Worm (Caenorhabditis elegans): Measurements from ENCODE around the gene T16G1.5.

Gene T16G1.5

DNA sequence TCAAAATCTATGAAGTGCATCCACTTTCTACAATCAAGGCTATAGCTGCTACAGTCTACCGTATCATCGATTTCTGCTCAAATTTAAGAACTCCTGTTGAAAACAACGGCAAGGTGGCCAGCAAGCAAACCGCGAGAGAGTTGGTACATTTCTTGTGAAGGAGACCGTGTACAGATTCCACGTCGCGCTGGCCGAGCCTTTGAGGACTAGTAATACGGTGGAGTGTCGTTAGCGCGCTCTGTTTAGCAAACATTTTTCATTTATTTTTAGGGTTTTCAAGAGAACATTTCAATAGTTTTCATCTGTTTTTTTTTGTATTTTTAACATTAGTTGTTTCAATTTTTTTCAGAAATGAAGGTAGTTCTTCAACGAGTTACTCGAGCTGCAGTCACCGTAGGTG, 12.9 kb upstream of the T16G1.5 start, which contains the start of gene pqn-68:
Gene pqn-68, plus strand, starts transcription at position 350 of the 400 bp plus-strand sequence.
- TF ChIP-seq ces-1 (GFP tag; optimal IDR thresholded peaks at IDR 0.05) = no peak
- TF ChIP-seq unc-62 (GFP tag; optimal IDR thresholded peaks at IDR 0.05) = no peak
- no peak for TF ChIP-seq nhr-12 (tag; optimal IDR thresholded peaks at IDR 0.05)
- TF ChIP-seq blmp-1 (tag; optimal IDR thresholded peaks at IDR 0.05) = no peak
- TF ChIP-seq pha-4 (tag; optimal IDR thresholded peaks at IDR 0.05) = peak; percentile 8
- no peak for TF ChIP-seq flh-1 (GFP tag; optimal IDR thresholded peaks at IDR 0.05)

DNA sequence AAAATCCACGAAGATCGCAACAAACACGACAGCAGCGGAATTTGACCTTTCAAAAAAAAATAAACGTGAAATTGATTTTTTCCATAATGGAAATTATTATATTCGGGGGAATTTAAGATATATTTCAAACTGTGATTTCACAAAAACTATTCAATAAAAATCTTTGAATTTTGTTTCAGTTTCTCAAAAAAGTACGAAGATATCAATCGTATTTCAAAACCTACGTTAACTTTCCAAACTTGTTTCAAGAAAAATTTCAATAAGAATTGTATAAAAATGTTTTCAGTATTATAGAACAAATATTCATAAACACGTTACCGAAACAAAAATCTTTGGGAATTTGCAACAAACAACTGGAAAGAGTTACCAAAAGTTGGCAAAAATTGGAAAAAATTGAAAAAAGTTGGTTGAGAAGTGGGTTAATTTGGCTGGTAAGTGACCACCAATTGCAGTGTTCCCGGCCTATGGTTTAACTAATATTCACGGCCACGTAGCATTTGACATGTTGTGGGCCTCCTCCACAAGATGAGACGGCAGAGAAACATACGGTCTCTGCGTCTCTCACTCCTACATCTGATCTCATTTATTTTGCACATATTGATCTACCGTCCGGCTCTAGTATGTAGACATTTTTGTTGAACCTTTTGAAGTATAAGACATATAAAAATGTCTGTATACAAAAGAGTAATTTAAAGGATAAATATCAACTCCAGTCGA, 11.6 kb upstream of the T16G1.5 start, which contains the start of the genes T16G1.9 and T16G1.18:
Gene T16G1.9, minus strand, starts transcription at position 51 of the 717 bp plus-strand sequence.
Gene T16G1.18, plus strand, starts transcription at position 493 of the 717 bp plus-strand sequence.
- no peak for TF ChIP-seq ceh-43 (GFP tag; optimal IDR thresholded peaks at IDR 0.05)
- TF ChIP-seq zip-8 (tag; optimal IDR thresholded peaks at IDR 0.05) = no peak
- no peak for TF ChIP-seq snpc-4 (tag; optimal IDR thresholded peaks at IDR 0.05)
- TF ChIP-seq mls-2 (tag; optimal IDR thresholded peaks at IDR 0.05) = no peak
- no peak for TF ChIP-seq mab-5 (tag; optimal IDR thresholded peaks at IDR 0.05)
- TF ChIP-seq mep-1 (tag; optimal IDR thresholded peaks at IDR 0.05) = peak; percentile 17
- no peak for TF ChIP-seq unc-120 (tag; optimal IDR thresholded peaks at IDR 0.05; ENCODE audit: poor library complexity, severe bottlenecking)
- no peak for TF ChIP-seq M03D4.4 (tag; optimal IDR thresholded peaks at IDR 0.05)
- TF ChIP-seq elt-3 (tag; optimal IDR thresholded peaks at IDR 0.05) = no peak
- TF ChIP-seq blmp-1 (tag; optimal IDR thresholded peaks at IDR 0.05) = no peak
- peak; percentile 11 for TF ChIP-seq pha-4 (tag; optimal IDR thresholded peaks at IDR 0.05)
- no peak for TF ChIP-seq sem-2 (GFP tag; optimal IDR thresholded peaks at IDR 0.05)
- no peak for TF ChIP-seq ceh-83 (GFP tag; optimal IDR thresholded peaks at IDR 0.05)
- TF ChIP-seq lin-13 (tag; optimal IDR thresholded peaks at IDR 0.05) = peak; percentile 14
- no peak for TF ChIP-seq unc-62 (GFP tag; optimal IDR thresholded peaks at IDR 0.05)
- TF ChIP-seq cnd-1 (tag; optimal IDR thresholded peaks at IDR 0.05) = no peak
- no peak for TF ChIP-seq tbx-8 (GFP tag; optimal IDR thresholded peaks at IDR 0.05)
- TF ChIP-seq lsy-2 (tag; optimal IDR thresholded peaks at IDR 0.05) = no peak
- TF ChIP-seq ces-1 (GFP tag; optimal IDR thresholded peaks at IDR 0.05) = peak; percentile 90
- no peak for TF ChIP-seq nhr-12 (tag; optimal IDR thresholded peaks at IDR 0.05)
- no peak for TF ChIP-seq elt-1 (tag; optimal IDR thresholded peaks at IDR 0.05; ENCODE audit: borderline replicate concordance, insufficient read depth)
- no peak for TF ChIP-seq nhr-76 (tag; optimal IDR thresholded peaks at IDR 0.05)
- peak; percentile 12 for TF ChIP-seq nhr-237 (tag; optimal IDR thresholded peaks at IDR 0.05)
- TF ChIP-seq hlh-1 (tag; optimal IDR thresholded peaks at IDR 0.05) = peak; percentile 50
- TF ChIP-seq ceh-39 (tag; optimal IDR thresholded peaks at IDR 0.05) = no peak

DNA sequence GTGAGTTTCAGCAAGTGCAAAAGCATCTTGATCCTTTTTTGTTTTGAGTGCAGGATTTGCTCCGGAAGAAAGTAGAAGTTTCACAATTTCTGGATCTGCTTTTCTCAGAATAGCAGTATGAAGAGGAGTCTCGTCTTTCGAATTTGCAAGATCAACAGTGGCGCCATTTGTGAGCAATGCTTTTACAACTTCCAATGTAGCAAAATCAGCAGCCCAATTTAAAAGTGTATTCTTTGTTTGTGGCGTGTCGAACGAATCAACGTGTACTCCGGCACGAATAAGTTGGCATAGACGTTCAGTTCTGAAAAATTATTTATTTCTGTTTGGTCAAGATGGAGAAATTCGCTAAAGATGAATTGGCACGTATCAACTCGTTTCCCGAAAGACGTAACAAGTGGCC, 10.3 kb upstream of the T16G1.5 start, which contains the start of gene T16G1.13:
Gene T16G1.13, plus strand, starts transcription at position 301 of the 400 bp plus-strand sequence.
- no peak for TF ChIP-seq ceh-83 (GFP tag; optimal IDR thresholded peaks at IDR 0.05)
- TF ChIP-seq sem-2 (GFP tag; optimal IDR thresholded peaks at IDR 0.05) = no peak
- TF ChIP-seq M03D4.4 (tag; optimal IDR thresholded peaks at IDR 0.05) = no peak
- TF ChIP-seq unc-62 (GFP tag; optimal IDR thresholded peaks at IDR 0.05) = no peak
- no peak for TF ChIP-seq nhr-12 (tag; optimal IDR thresholded peaks at IDR 0.05)
- TF ChIP-seq snpc-4 (tag; optimal IDR thresholded peaks at IDR 0.05) = no peak
- TF ChIP-seq ham-2 (GFP tag; optimal IDR thresholded peaks at IDR 0.05) = no peak
- no peak for TF ChIP-seq cnd-1 (tag; optimal IDR thresholded peaks at IDR 0.05)
- no peak for TF ChIP-seq lsy-2 (tag; optimal IDR thresholded peaks at IDR 0.05)
- no peak for TF ChIP-seq unc-39 (tag; optimal IDR thresholded peaks at IDR 0.05)
- TF ChIP-seq drap-1 (GFP tag; optimal IDR thresholded peaks at IDR 0.05) = no peak
- no peak for TF ChIP-seq elt-3 (tag; optimal IDR thresholded peaks at IDR 0.05)
- TF ChIP-seq unc-120 (tag; optimal IDR thresholded peaks at IDR 0.05; ENCODE audit: poor library complexity, severe bottlenecking) = no peak
- TF ChIP-seq ceh-39 (tag; optimal IDR thresholded peaks at IDR 0.05) = no peak
- no peak for TF ChIP-seq sptf-1 (tag; optimal IDR thresholded peaks at IDR 0.05)
- no peak for TF ChIP-seq lin-32 (GFP tag; optimal IDR thresholded peaks at IDR 0.05)
- TF ChIP-seq ces-1 (GFP tag; optimal IDR thresholded peaks at IDR 0.05) = no peak

DNA sequence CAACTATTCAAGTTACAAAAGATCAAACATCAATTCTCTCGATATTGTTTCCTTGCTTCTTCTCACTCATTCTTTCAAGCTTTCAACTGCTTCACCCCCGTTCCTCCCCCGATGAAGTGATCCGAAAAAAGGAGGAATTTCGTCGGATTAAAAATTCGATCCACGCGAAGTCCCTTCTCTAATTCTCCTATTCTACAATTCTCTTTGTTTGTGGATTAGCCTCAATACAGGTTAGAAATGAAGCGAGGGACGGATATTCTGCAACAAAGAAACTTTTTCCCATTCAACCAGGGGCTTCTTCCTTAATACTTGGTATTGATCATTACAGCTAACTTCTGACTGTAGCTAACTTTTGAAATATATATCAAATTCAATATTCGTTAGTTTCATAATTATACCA, 5.4 kb upstream of the T16G1.5 start, which contains the start of gene grl-2:
Gene grl-2, plus strand, starts transcription at position 301 of the 400 bp plus-strand sequence.
- TF ChIP-seq cnd-1 (tag; optimal IDR thresholded peaks at IDR 0.05) (no peak), ztf-11 (tag; optimal IDR thresholded peaks at IDR 0.05) (no peak), mab-5 (tag; optimal IDR thresholded peaks at IDR 0.05) (no peak), nhr-12 (tag; optimal IDR thresholded peaks at IDR 0.05) (no peak), nhr-237 (tag; optimal IDR thresholded peaks at IDR 0.05) (no peak), ces-1 (GFP tag; optimal IDR thresholded peaks at IDR 0.05) (no peak), nhr-28 (tag; optimal IDR thresholded peaks at IDR 0.05) (no peak), flh-1 (GFP tag; optimal IDR thresholded peaks at IDR 0.05) (no peak), mls-2 (tag; optimal IDR thresholded peaks at IDR 0.05) (no peak)

Measured in whole organism, mixed stage, embryonic.